Fruit fly (Drosophila melanogaster) S2 (cell line): ENCODE data around the gene Fer2.

ENCODE experiments used
- CG8478 ChIP-seq: fragments of >200 bp; optimal IDR thresholded peaks from 2 replicates; lab custom pipeline; 2018
- CTCF ChIP-seq, 2 experiments: fragments of >200 bp; optimal IDR thresholded peaks; 2 replicates each; lab custom pipeline; 2018

dm6 chr3R:16148712-16149111, 2.4 kb downstream of the Fer2 start:
- TF ChIP-seq CG8478 (lab: Kevin White, UChicago) (no peak), CTCF (optimal IDR thresholded peaks at IDR 0.05; lab: Kevin White, UChicago) (no peak)
